Worm (Caenorhabditis elegans): ENCODE data around the gene spin-2.

The spin-2 gene

ce11 chrIV:13098652-13099051, 11.8 kb downstream of the spin-2 start, which contains the start of the genes dli-1, tin-9.2 and exos-4.1 (continued):
- no peak for TF ChIP-seq nhr-237 (tag; optimal IDR thresholded peaks at IDR 0.05)
- TF ChIP-seq unc-30 (tag; optimal IDR thresholded peaks at IDR 0.05): no peak
- peak; percentile 83 for TF ChIP-seq nhr-85 (tag)
- TF ChIP-seq fkh-10 (GFP tag; optimal IDR thresholded peaks at IDR 0.05): no peak
- TF ChIP-seq nhr-20 (tag; optimal IDR thresholded peaks at IDR 0.05): peak; percentile 73
- no peak for TF ChIP-seq efl-3 (GFP tag; optimal IDR thresholded peaks at IDR 0.05)
- TF ChIP-seq nhr-11 (tag; optimal IDR thresholded peaks at IDR 0.05): peak; percentile 33
- TF ChIP-seq xbp-1 (tag; optimal IDR thresholded peaks at IDR 0.05): peak; percentile 78
- TF ChIP-seq zip-4 (GFP tag; optimal IDR thresholded peaks at IDR 0.05): peak; percentile 18
- no peak for TF ChIP-seq ceh-63 (GFP tag; optimal IDR thresholded peaks at IDR 0.05)
- peak; percentile 13; the same call in 1 of the 2 replicates for TF ChIP-seq grh-1 (GFP tag; IDR thresholded peaks at IDR 0.05)
- TF ChIP-seq ceh-82 (tag; optimal IDR thresholded peaks at IDR 0.05): peak; percentile 41 to 62 (median 62)
- TF ChIP-seq aly-2 (tag; optimal IDR thresholded peaks at IDR 0.05): no peak
- TF ChIP-seq ceh-90 (tag; optimal IDR thresholded peaks at IDR 0.05): no peak
- TF ChIP-seq egl-27 (tag; optimal IDR thresholded peaks at IDR 0.05): no peak
- no peak for TF ChIP-seq Y116A8C.19 (tag; optimal IDR thresholded peaks at IDR 0.05; ENCODE audit: borderline replicate concordance)
- peak; percentile 73 for TF ChIP-seq lin-39 (tag; optimal IDR thresholded peaks at IDR 0.05)
- no peak for TF ChIP-seq unc-98 (GFP tag; IDR thresholded peaks at IDR 0.05)
- TF ChIP-seq sox-4 (tag; optimal IDR thresholded peaks at IDR 0.05): no peak
- TF ChIP-seq pag-3 (tag; optimal IDR thresholded peaks at IDR 0.05; ENCODE audit: borderline replicate concordance, insufficient read depth): no peak
- TF ChIP-seq zag-1 (tag; optimal IDR thresholded peaks at IDR 0.05): no peak
- TF ChIP-seq ztf-4 (tag; optimal IDR thresholded peaks at IDR 0.05): no peak
- TF ChIP-seq nhr-77 (tag; optimal IDR thresholded peaks at IDR 0.05): peak; percentile 17
- TF ChIP-seq unc-62 (GFP tag; optimal IDR thresholded peaks at IDR 0.05): no peak
- TF ChIP-seq fkh-4 (tag; optimal IDR thresholded peaks at IDR 0.05; ENCODE audit: borderline replicate concordance): no peak
- TF ChIP-seq irx-1 (tag; optimal IDR thresholded peaks at IDR 0.05): peak; percentile 51
- TF ChIP-seq nhr-71 (tag; optimal IDR thresholded peaks at IDR 0.05): peak; percentile 88
- TF ChIP-seq C04F5.9 (tag; optimal IDR thresholded peaks at IDR 0.05): peak; percentile 50
- TF ChIP-seq nhr-84 (tag; optimal IDR thresholded peaks at IDR 0.05): no peak
- TF ChIP-seq dsc-1 (tag; optimal IDR thresholded peaks at IDR 0.05): peak; percentile 74
- peak; percentile 33 for TF ChIP-seq fos-1 (tag; optimal IDR thresholded peaks at IDR 0.05)
- peak in 1 of 6 experiments; percentile 39 for TF ChIP-seq elt-3 (tag; optimal IDR thresholded peaks at IDR 0.05)
- peak; percentile 82 to 84 for TF ChIP-seq efl-1 (optimal IDR thresholded peaks at IDR 0.05)
- peak; percentile 82 to 97 for TF ChIP-seq efl-1 (GFP tag; optimal IDR thresholded peaks at IDR 0.05 in 1 of 2)
- no peak for TF ChIP-seq nhr-12 (tag; optimal IDR thresholded peaks at IDR 0.05)
- no peak for TF ChIP-seq elt-2 (tag; optimal IDR thresholded peaks at IDR 0.05)
- peak; percentile 73 to 84 (median 79) for TF ChIP-seq dpl-1 (GFP tag; optimal IDR thresholded peaks at IDR 0.05)
- no peak for TF ChIP-seq sptf-1 (tag; optimal IDR thresholded peaks at IDR 0.05)
- TF ChIP-seq blmp-1 (tag; optimal IDR thresholded peaks at IDR 0.05): peak; percentile 62
- peak; percentile 16 for TF ChIP-seq ama-1 (optimal IDR thresholded peaks at IDR 0.05)
- peak in 1 of 2 experiments; percentile 49 for TF ChIP-seq mdl-1 (tag; optimal IDR thresholded peaks at IDR 0.05)
- TF ChIP-seq F16B12.6 (tag; optimal IDR thresholded peaks at IDR 0.05): peak; percentile 94
- TF ChIP-seq mep-1 (tag; optimal IDR thresholded peaks at IDR 0.05): peak; percentile 95
- peak; percentile 10; the same call in 1 of the 2 replicates for TF ChIP-seq mab-9 (GFP tag; IDR thresholded peaks at IDR 0.05)
- no peak for TF ChIP-seq hlh-17 (GFP tag; optimal IDR thresholded peaks at IDR 0.05; ENCODE audit: borderline replicate concordance)
- no peak for TF ChIP-seq pqm-1 (tag; optimal IDR thresholded peaks at IDR 0.05)
- peak; percentile 89 to 90 for TF ChIP-seq lsy-2 (tag; optimal IDR thresholded peaks at IDR 0.05)
- peak; percentile 86 for TF ChIP-seq skn-1 (tag; optimal IDR thresholded peaks at IDR 0.05)
- TF ChIP-seq isw-1 (GFP tag; IDR thresholded peaks at IDR 0.05): peak; percentile 79
- TF ChIP-seq ets-5 (GFP tag; IDR thresholded peaks at IDR 0.05): no peak
- no peak for TF ChIP-seq alr-1 (tag; optimal IDR thresholded peaks at IDR 0.05; ENCODE audit: borderline replicate concordance)
- TF ChIP-seq ztf-11 (tag; optimal IDR thresholded peaks at IDR 0.05): no peak
- peak; percentile 69 for TF ChIP-seq unc-86 (tag; optimal IDR thresholded peaks at IDR 0.05)
- no peak for TF ChIP-seq vab-15 (tag; optimal IDR thresholded peaks at IDR 0.05)

Data from whole organism, L1 larva.